Worm (Caenorhabditis elegans): ENCODE data around the gene K06H7.2.

DNA sequence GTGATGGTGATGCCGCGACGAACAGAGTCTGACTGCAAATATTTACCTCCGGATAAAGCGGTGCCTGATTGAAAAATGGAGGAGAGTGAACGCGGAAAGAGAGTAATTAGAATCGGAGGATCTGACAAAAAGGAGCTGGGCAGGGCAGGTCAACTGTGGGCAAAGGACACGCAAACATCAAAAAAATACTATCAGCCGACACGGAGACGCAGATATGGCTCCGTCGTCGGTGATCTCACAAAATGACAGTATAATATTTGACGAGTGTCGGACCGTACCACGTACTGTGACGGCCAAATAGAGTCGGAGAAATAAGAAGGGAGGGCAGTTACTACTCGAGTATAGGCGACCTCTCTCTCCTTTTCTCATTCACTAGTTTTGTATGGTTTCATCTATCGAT is 39.1 kb downstream of the K06H7.2 start:
- TF ChIP-seq zag-1 (tag; optimal IDR thresholded peaks at IDR 0.05) (no peak), fos-1 (tag; optimal IDR thresholded peaks at IDR 0.05) (no peak), ama-1 (optimal IDR thresholded peaks at IDR 0.05) (no peak), lsy-2 (tag; optimal IDR thresholded peaks at IDR 0.05) (no peak)
